Worm (Caenorhabditis elegans): ENCODE measurements around the gene cyp-29A4.

DNA sequence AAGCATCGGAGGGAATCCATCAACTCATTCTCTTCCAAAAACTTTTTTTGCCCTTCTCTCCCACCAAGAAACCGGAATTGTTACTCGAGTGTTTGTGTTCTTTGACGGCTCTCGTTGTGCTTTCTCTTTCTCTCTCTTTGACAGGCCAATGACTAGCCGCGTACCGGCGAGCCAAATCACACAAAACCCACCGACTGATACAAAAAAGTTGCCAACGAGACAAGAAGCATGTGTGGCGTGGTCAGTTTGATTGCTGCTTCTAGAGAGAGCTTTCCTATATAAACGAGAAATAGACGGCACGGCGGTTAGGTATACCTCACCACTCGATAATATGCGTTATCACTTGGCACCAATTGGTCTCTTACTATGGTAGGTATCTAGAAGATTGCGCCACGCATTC lies 38.8 kb upstream of the cyp-29A4 start, which contains the start of gene pqn-63:
- TF ChIP-seq unc-62 (GFP tag; optimal IDR thresholded peaks at IDR 0.05) (no peak), xnd-1 (tag; optimal IDR thresholded peaks at IDR 0.05) (no peak)

Data from whole organism, young adult.